Worm (Caenorhabditis elegans): ENCODE data around the gene T10B5.10.

- TF ChIP-seq blmp-1 (tag; optimal IDR thresholded peaks at IDR 0.05) (no peak), mls-2 (tag; optimal IDR thresholded peaks at IDR 0.05) (no peak), unc-120 (tag; optimal IDR thresholded peaks at IDR 0.05; ENCODE audit: poor library complexity, severe bottlenecking) (no peak), elt-3 (tag; optimal IDR thresholded peaks at IDR 0.05) (no peak), nhr-12 (tag; optimal IDR thresholded peaks at IDR 0.05) (no peak), ces-1 (GFP tag; optimal IDR thresholded peaks at IDR 0.05) (no peak), mep-1 (tag; optimal IDR thresholded peaks at IDR 0.05) (no peak)
These were observed 1.8 kb upstream of the T10B5.10 start for ce11 chrV:1857840-1858239.
